Fruit fly (Drosophila melanogaster) whole organism, pupa: ENCODE results near the gene CG15743.

ENCODE experiments used
- CG10348 ChIP-seq: fragments of 200-800 bp; sonication (Bioruptor generic); IDR thresholded peaks from 2 replicates; pipeline ENCODE4 v1.3.6; 2022; ENCODE audit warnings: missing biosample characterization, missing genetic modification characterization
- CG12605 ChIP-seq: fragments of 200-800 bp; sonication (Bioruptor generic); IDR thresholded peaks from 2 replicates; pipeline ENCODE4 v1.3.6; 2022; ENCODE audit warnings: missing biosample characterization, missing genetic modification characterization
- CG13204 ChIP-seq: fragments of 200-800 bp; sonication (Bioruptor generic); optimal IDR thresholded peaks from 2 replicates; lab custom pipeline; 2018; ENCODE audit warnings: missing biosample characterization, mild to moderate bottlenecking, missing genetic modification characterization, moderate library complexity
- CG14655 ChIP-seq: fragments of 200-800 bp; sonication (Bioruptor generic); optimal IDR thresholded peaks from 3 replicates; lab custom pipeline; 2017; ENCODE audit warnings: mild to moderate bottlenecking, missing biosample characterization, missing genetic modification reagents, missing genetic modification characterization
- CG15710 ChIP-seq: fragments of 200-800 bp; sonication (Bioruptor generic); optimal IDR thresholded peaks from 2 replicates; lab custom pipeline; 2018; ENCODE audit warnings: missing biosample characterization, mild to moderate bottlenecking, missing genetic modification characterization, moderate library complexity
- CG17806 ChIP-seq: fragments of 200-800 bp; sonication (Bioruptor generic); optimal IDR thresholded peaks from 2 replicates; lab custom pipeline; 2018; ENCODE audit warnings: missing biosample characterization, mild to moderate bottlenecking, missing genetic modification characterization, moderate library complexity
- CG32121 ChIP-seq: fragments of 200-800 bp; sonication (Bioruptor generic); IDR thresholded peaks from 2 replicates; pipeline ENCODE4 v1.3.6; 2022; ENCODE audit warnings: missing biosample characterization, missing genetic modification characterization
- CG34367 ChIP-seq: fragments of 200-800 bp; sonication (Bioruptor generic); optimal IDR thresholded peaks from 2 replicates; lab custom pipeline; 2018; ENCODE audit warnings: missing biosample characterization, mild to moderate bottlenecking, missing genetic modification characterization
- CG4496 ChIP-seq: fragments of 200-800 bp; sonication (Bioruptor generic); IDR thresholded peaks from 3 replicates; pipeline ENCODE4 v1.3.6; 2022; ENCODE audit warnings: missing biosample characterization, missing genetic modification characterization
- CG8159 ChIP-seq: fragments of 200-800 bp; sonication (Bioruptor generic); optimal IDR thresholded peaks from 3 replicates; lab custom pipeline; 2018; ENCODE audit warnings: missing biosample characterization, mild to moderate bottlenecking, missing genetic modification characterization, moderate library complexity
- CG8301 ChIP-seq: fragments of 200-800 bp; sonication (Bioruptor generic); optimal IDR thresholded peaks from 2 replicates; lab custom pipeline; 2018; ENCODE audit warnings: missing biosample characterization, mild to moderate bottlenecking, missing genetic modification characterization
- CG9948 ChIP-seq: fragments of 200-800 bp; sonication (Bioruptor generic); optimal IDR thresholded peaks from 2 replicates; lab custom pipeline; 2018; ENCODE audit warnings: missing biosample characterization, mild to moderate bottlenecking, missing genetic modification characterization, moderate library complexity
- D1 ChIP-seq: fragments of 200-800 bp; sonication (Bioruptor generic); optimal IDR thresholded peaks from 2 replicates; lab custom pipeline; 2018; ENCODE audit warnings: missing biosample characterization, mild to moderate bottlenecking, missing genetic modification characterization, moderate library complexity
- EcR ChIP-seq: fragments of 200-800 bp; sonication (Bioruptor generic); optimal IDR thresholded peaks from 3 replicates; lab custom pipeline; 2019; ENCODE audit warnings: missing biosample characterization, missing genetic modification characterization, mild to moderate bottlenecking, moderate library complexity, missing genetic modification reagents
- Ets98B ChIP-seq: fragments of 200-800 bp; sonication (Bioruptor generic); IDR thresholded peaks from 2 replicates; pipeline ENCODE4 v1.3.6; 2022; ENCODE audit warnings: missing biosample characterization, missing genetic modification characterization
- Pif1A ChIP-seq: fragments of 200-800 bp; sonication (Bioruptor generic); optimal IDR thresholded peaks from 3 replicates; lab custom pipeline; 2016; ENCODE audit warnings: missing biosample characterization, missing genetic modification characterization
- Pif1B ChIP-seq: fragments of 200-800 bp; sonication (Bioruptor generic); optimal IDR thresholded peaks from 3 replicates; lab custom pipeline; 2016; ENCODE audit warnings: missing biosample characterization, missing genetic modification characterization
- Snoo ChIP-seq: fragments of 200-800 bp; sonication (Bioruptor generic); optimal IDR thresholded peaks from 3 replicates; lab custom pipeline; 2017; ENCODE audit warnings: missing biosample characterization, mild to moderate bottlenecking, missing genetic modification characterization, inconsistent platforms
- fd96Ca ChIP-seq: fragments of 200-800 bp; sonication (Bioruptor generic); IDR thresholded peaks from 3 replicates; pipeline ENCODE4 v1.3.6; 2022; ENCODE audit warnings: missing biosample characterization, missing genetic modification characterization
- gl ChIP-seq: fragments of 200-800 bp; sonication (Bioruptor generic); optimal IDR thresholded peaks from 2 replicates; lab custom pipeline; 2018; ENCODE audit warnings: missing biosample characterization, mild to moderate bottlenecking, missing genetic modification characterization
- rn ChIP-seq: fragments of 200-800 bp; sonication (Bioruptor generic); IDR thresholded peaks from 2 replicates; pipeline ENCODE4 v1.3.6; 2022; ENCODE audit warnings: missing biosample characterization, missing genetic modification characterization

CG15743 gene

DNA sequence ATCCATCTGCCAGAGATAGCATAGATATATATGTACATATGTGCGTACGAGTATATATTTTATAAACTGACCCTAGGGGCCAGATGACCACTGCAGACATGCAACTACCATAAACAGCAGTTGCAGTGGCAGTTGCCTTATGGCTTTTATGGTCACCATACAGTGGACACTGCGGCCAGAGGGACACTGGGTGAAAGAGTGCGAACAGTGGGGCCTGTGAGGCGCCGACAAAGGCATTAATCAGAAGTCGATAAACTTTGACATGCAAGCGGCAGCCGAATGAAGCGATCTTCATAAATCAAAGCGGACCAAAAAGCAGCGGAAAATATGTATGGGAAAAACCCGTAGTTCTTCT is 29.9 kb downstream of the CG15743 start:
- peak; percentile 45 for TF ChIP-seq CG4496 (GFP tag; lab: Robert Waterston, UW)
- no peak for TF ChIP-seq rn (GFP tag; lab: Robert Waterston, UW)
- TF ChIP-seq CG14655 (GFP tag; lab: Kevin White, UChicago): no peak
- no peak for TF ChIP-seq Pif1B (GFP tag; lab: Kevin White, UChicago)
- no peak for TF ChIP-seq Snoo (tag; lab: Kevin White, UChicago)
- TF ChIP-seq fd96Ca (GFP tag; lab: Robert Waterston, UW): peak; percentile 37; the same call in 1 of the 3 replicates
- no peak for TF ChIP-seq CG8301 (tag; lab: Kevin White, UChicago)
- no peak for TF ChIP-seq CG34367 (tag; lab: Kevin White, UChicago)

DNA sequence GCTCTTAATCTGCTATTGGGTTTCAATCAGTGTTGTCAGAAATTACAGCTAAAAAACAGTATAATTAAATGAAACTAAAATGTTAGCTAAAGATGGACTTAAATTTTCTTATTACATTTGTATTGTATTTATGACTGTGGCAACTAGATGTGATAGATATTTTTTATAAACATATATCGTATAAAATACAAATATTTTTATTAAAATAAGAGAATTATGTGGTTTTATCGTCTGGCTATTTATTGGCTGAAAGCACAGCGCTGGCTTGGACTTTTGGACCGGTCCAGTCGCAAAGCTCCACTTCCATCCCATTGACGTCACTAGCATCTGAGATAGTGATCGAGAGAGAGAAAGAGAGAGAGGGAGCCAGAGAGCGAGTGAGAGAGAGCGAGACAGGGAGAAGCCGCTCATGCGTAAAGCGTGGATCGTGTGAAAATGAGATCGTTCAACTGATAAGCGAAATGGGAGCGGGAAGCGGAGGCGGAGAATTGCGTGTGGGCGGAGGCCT is 33.9 kb downstream of the CG15743 start:
- TF ChIP-seq D1 (tag; lab: Kevin White, UChicago) (peak; percentile 91), CG15710 (tag; lab: Kevin White, UChicago) (peak; percentile 87), CG14655 (GFP tag; lab: Kevin White, UChicago) (peak; percentile 89), CG32121 (GFP tag; lab: Robert Waterston, UW) (peak; percentile 74), Ets98B (GFP tag; lab: Robert Waterston, UW) (peak; percentile 57; the same call in 1 of the 2 replicates), CG12605 (peak; percentile 70), fd96Ca (GFP tag; lab: Robert Waterston, UW) (peak; percentile 65; the same call in 1 of the 3 replicates), Pif1B (GFP tag; lab: Kevin White, UChicago) (peak; percentile 84), Snoo (tag; lab: Kevin White, UChicago) (peak; percentile 91), gl (tag; lab: Kevin White, UChicago) (peak; percentile 95), CG8301 (tag; lab: Kevin White, UChicago) (peak; percentile 79), CG10348 (GFP tag; lab: Robert Waterston, UW) (no peak), CG13204 (peak; percentile 94), Pif1A (GFP tag; lab: Kevin White, UChicago) (peak; percentile 79), CG4496 (GFP tag; lab: Robert Waterston, UW) (peak; percentile 70), rn (GFP tag; lab: Robert Waterston, UW) (0 out of 2 replicates have a peak, but pooled peaks have one; percentile 29), CG9948 (tag; lab: Kevin White, UChicago) (peak; percentile 79), CG8159 (tag; lab: Kevin White, UChicago) (peak; percentile 92), CG17806 (tag; lab: Kevin White, UChicago) (peak; percentile 85), EcR (GFP tag; lab: Kevin White, UChicago) (peak; percentile 86), CG34367 (tag; lab: Kevin White, UChicago) (peak; percentile 90)

dm6 chrX:13320697-13321445 is 35.4 kb downstream of the CG15743 start:
- TF ChIP-seq CG4496 (GFP tag; lab: Robert Waterston, UW) (0 out of 3 replicates have a peak, but pooled peaks have one; percentile 30), CG9948 (tag; lab: Kevin White, UChicago) (peak; percentile 22), CG17806 (tag; lab: Kevin White, UChicago) (no peak), CG13204 (peak; percentile 13)

DNA sequence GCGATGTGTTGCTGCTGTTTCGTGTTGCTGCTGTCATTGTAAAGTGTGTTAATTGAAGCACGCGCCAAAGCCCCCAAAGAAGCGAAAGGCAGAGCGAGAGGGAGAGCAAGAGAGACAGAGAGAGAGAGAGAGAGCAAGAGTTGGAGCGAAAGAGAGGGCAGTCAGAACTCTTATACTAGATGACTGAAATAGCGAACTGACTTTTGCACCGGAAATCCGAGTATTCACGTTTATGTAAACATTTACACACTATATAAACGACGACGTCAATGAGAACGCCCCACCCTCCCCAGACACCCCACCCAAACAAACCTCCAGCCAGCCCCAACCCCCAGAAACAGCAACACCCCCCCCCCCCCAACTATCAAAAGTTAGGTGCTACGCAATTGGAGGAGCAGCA is 36.9 kb downstream of the CG15743 start:
- TF ChIP-seq CG4496 (GFP tag; lab: Robert Waterston, UW) (no peak), CG32121 (GFP tag; lab: Robert Waterston, UW) (0 out of 2 replicates have a peak, but pooled peaks have one; percentile 32)
- TF ChIP-seq, all 21 proteins: peak for 1

DNA sequence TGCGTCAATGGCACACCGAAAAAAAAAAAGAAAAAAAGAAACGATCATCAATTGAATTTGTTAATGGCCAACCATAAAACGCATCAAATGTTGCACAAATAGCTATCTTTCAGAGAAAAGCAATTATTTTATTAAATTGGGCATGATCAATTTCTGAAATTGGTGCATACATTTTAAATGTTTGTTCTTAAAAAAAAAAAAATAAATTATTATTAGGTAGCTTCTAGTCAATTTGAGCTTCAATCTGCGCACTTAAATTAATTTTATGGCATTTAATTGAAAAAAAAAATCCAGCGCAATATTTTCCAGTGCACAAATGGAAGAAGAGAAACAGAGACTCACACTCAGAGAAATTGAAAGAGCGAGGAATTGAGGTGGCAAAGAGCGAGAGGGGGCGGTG is 37.6 kb downstream of the CG15743 start:
- no peak for TF ChIP-seq CG8301 (tag; lab: Kevin White, UChicago)
- no peak for TF ChIP-seq EcR (GFP tag; lab: Kevin White, UChicago)
- TF ChIP-seq CG13204: no peak
- TF ChIP-seq CG32121 (GFP tag; lab: Robert Waterston, UW): no peak
- TF ChIP-seq fd96Ca (GFP tag; lab: Robert Waterston, UW): no peak
- peak; percentile 20 for TF ChIP-seq CG14655 (GFP tag; lab: Kevin White, UChicago)
- no peak for TF ChIP-seq CG34367 (tag; lab: Kevin White, UChicago)
- TF ChIP-seq gl (tag; lab: Kevin White, UChicago): no peak
- TF ChIP-seq CG10348 (GFP tag; lab: Robert Waterston, UW): no peak
- no peak for TF ChIP-seq D1 (tag; lab: Kevin White, UChicago)
- peak; percentile 4 for TF ChIP-seq CG9948 (tag; lab: Kevin White, UChicago)
- TF ChIP-seq Ets98B (GFP tag; lab: Robert Waterston, UW): no peak
- no peak for TF ChIP-seq CG12605
- peak; percentile 13 for TF ChIP-seq Pif1A (GFP tag; lab: Kevin White, UChicago)
- TF ChIP-seq rn (GFP tag; lab: Robert Waterston, UW): peak; percentile 42; the same call in 1 of the 2 replicates
- peak; percentile 29 for TF ChIP-seq Pif1B (GFP tag; lab: Kevin White, UChicago)
- peak; percentile 61 for TF ChIP-seq Snoo (tag; lab: Kevin White, UChicago)
- TF ChIP-seq CG15710 (tag; lab: Kevin White, UChicago): no peak
- peak; percentile 15; the same call in 1 of the 3 replicates for TF ChIP-seq CG4496 (GFP tag; lab: Robert Waterston, UW)
- TF ChIP-seq CG17806 (tag; lab: Kevin White, UChicago): peak; percentile 14
- TF ChIP-seq CG8159 (tag; lab: Kevin White, UChicago): peak; percentile 26
